Worm (Caenorhabditis elegans) whole organism, L1 larva: ENCODE measurements around the gene clec-34.

Experiments used
- aly-2 ChIP-seq: fragments of 150-350 bp; optimal IDR thresholded peaks from 2 replicates; lab custom pipeline; 2014; ENCODE audit warnings: missing biosample characterization, missing genetic modification characterization
- ama-1 ChIP-seq: fragments of 150-350 bp; optimal IDR thresholded peaks from 2 replicates; lab custom pipeline; 2014
- ceh-82 ChIP-seq, 3 experiments: fragments of 150-350 bp in 1 of 3; sonication (generic microtip) in 2 of 3; optimal IDR thresholded peaks; 2 replicates each; lab custom pipeline; 2014 to 2017; ENCODE audit warnings: missing biosample characterization in 3 of 3, missing genetic modification characterization in 3 of 3
- efl-1 ChIP-seq, 4 experiments: fragments of 150-350 bp; optimal IDR thresholded peaks in 3 of 4; peaks in 1 of 4; 1 replicate in 1 of 4; 2 replicates in 3 of 4; lab custom pipeline; 2014; ENCODE audit warnings: missing biosample characterization in 2 of 4, missing genetic modification characterization in 2 of 4, missing genetic modification reagents in 2 of 4
- elt-2 ChIP-seq: sonication (generic microtip); optimal IDR thresholded peaks from 2 replicates; lab custom pipeline; 2016; ENCODE audit warnings: missing genetic modification characterization, mild to moderate bottlenecking, inconsistent platforms, missing compliant biosample characterization, missing genetic modification reagents
- lin-39 ChIP-seq: fragments of 150-350 bp; optimal IDR thresholded peaks from 2 replicates; lab custom pipeline; 2014; ENCODE audit warnings: missing biosample characterization, missing genetic modification reagents, missing genetic modification characterization
- lsy-2 ChIP-seq, 2 experiments: fragments of 150-350 bp; optimal IDR thresholded peaks; 2 replicates each; lab custom pipeline; 2014; ENCODE audit warnings: missing biosample characterization in 2 of 2, missing genetic modification characterization in 2 of 2
- mab-9 ChIP-seq: fragments of 200-800 bp; sonication (Bioruptor generic); IDR thresholded peaks from 2 replicates; pipeline ENCODE4 v1.3.6; 2022; ENCODE audit warnings: missing genetic modification reagents, missing genetic modification characterization, missing compliant biosample characterization
- nhr-12 ChIP-seq: sonication (generic microtip); optimal IDR thresholded peaks from 2 replicates; lab custom pipeline; 2017; ENCODE audit warnings: missing biosample characterization, missing genetic modification characterization
- nhr-237 ChIP-seq: fragments of 150-350 bp; optimal IDR thresholded peaks from 2 replicates; lab custom pipeline; 2014; ENCODE audit warnings: missing biosample characterization, missing genetic modification characterization
- nhr-77 ChIP-seq: fragments of 150-350 bp; optimal IDR thresholded peaks from 2 replicates; lab custom pipeline; 2014; ENCODE audit warnings: missing biosample characterization, missing genetic modification characterization
- zip-4 ChIP-seq: fragments of 200-800 bp; sonication (Bioruptor generic); optimal IDR thresholded peaks from 2 replicates; lab custom pipeline; 2018; ENCODE audit warnings: mild to moderate bottlenecking, missing genetic modification characterization, moderate library complexity, missing compliant biosample characterization

DNA sequence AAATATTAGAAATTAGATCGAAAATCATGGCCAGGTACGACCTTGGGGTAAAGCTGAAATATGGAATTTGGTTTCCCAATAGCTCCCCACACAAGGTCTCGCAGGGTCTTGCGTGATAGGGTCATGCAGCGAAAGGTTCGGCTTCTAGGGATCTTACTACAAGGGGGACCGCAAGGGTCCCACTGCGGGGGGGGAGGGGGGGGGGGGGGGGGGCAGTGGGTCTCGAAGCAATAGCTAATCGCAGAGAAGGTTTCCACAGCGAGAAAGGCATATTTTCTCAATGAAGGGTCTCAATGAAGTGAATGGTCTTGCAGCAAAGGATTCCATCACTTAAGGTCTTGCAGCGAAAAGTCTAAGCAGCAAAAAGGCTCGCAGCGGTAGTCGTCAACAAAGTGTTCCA is 42.6 kb upstream of the clec-34 start:
- no peak for TF ChIP-seq elt-2 (tag; lab: Kevin White, UChicago)
- TF ChIP-seq zip-4 (GFP tag; lab: Kevin White, UChicago), result no peak
- no peak for TF ChIP-seq ama-1 (lab: Kevin White, UChicago)
- TF ChIP-seq nhr-12 (tag; lab: Kevin White, UChicago), result no peak
- TF ChIP-seq nhr-237, result no peak
- no peak for TF ChIP-seq mab-9 (GFP tag; lab: Robert Waterston, UW)
- no peak for TF ChIP-seq aly-2
- no peak for TF ChIP-seq ceh-82 (tag; optimal IDR thresholded peaks at IDR 0.05; lab: Kevin White, UChicago)
- no peak for TF ChIP-seq lsy-2 (tag; optimal IDR thresholded peaks at IDR 0.05; lab: Kevin White, UChicago)
- no peak for TF ChIP-seq lin-39 (tag; lab: Kevin White, UChicago)
- no peak for TF ChIP-seq efl-1 (optimal IDR thresholded peaks at IDR 0.05; lab: Kevin White, UChicago)
- TF ChIP-seq efl-1 (GFP tag; optimal IDR thresholded peaks at IDR 0.05 in 1 of 2; lab: Kevin White, UChicago), result no peak
- TF ChIP-seq nhr-77 (tag; lab: Kevin White, UChicago), result no peak
